Fruit fly (Drosophila melanogaster) whole organism, embryonic: Measurements from ENCODE around the gene IA-2.

ENCODE experiments used
- CG10274 ChIP-seq: fragments of 200-800 bp; sonication (Bioruptor generic); optimal IDR thresholded peaks from 3 replicates; lab custom pipeline; 2017; ENCODE audit warnings: missing biosample characterization, mild to moderate bottlenecking, missing genetic modification characterization
- CG11696 ChIP-seq: fragments of 200-800 bp; sonication (Bioruptor generic); IDR thresholded peaks from 2 replicates; pipeline ENCODE4 v1.3.6; 2022; ENCODE audit warnings: missing biosample characterization, missing genetic modification characterization
- CG12299 ChIP-seq: fragments of 200-800 bp; sonication (Bioruptor generic); optimal IDR thresholded peaks from 2 replicates; lab custom pipeline; 2018; ENCODE audit warnings: missing biosample characterization, mild to moderate bottlenecking, missing genetic modification characterization
- CG1233 ChIP-seq: fragments of 200-800 bp; sonication (Bioruptor generic); optimal IDR thresholded peaks from 4 replicates; lab custom pipeline; 2018; ENCODE audit warnings: missing biosample characterization, mild to moderate bottlenecking, missing genetic modification characterization
- CG12942 ChIP-seq: fragments of 200-800 bp; sonication (Bioruptor generic); optimal IDR thresholded peaks from 3 replicates; lab custom pipeline; 2016; ENCODE audit warnings: missing biosample characterization, missing genetic modification characterization
- CG14050 ChIP-seq: fragments of 200-800 bp; sonication (Bioruptor generic); IDR thresholded peaks from 3 replicates; pipeline ENCODE4 v1.3.6; 2022; ENCODE audit warnings: missing biosample characterization, missing genetic modification characterization
- CG15479 ChIP-seq: fragments of 200-800 bp; sonication (Bioruptor generic); optimal IDR thresholded peaks from 3 replicates; lab custom pipeline; 2019; ENCODE audit warnings: missing biosample characterization, mild to moderate bottlenecking, missing genetic modification characterization, moderate library complexity
- CG17568 ChIP-seq: fragments of 200-800 bp; sonication (Bioruptor generic); optimal IDR thresholded peaks from 2 replicates; lab custom pipeline; 2018; ENCODE audit warnings: missing biosample characterization, mild to moderate bottlenecking, missing genetic modification characterization, moderate library complexity
- CG18599 ChIP-seq: fragments of 200-800 bp; sonication (Bioruptor generic); optimal IDR thresholded peaks from 3 replicates; lab custom pipeline; 2017; ENCODE audit warnings: missing biosample characterization, missing genetic modification characterization, mild to moderate bottlenecking, moderate library complexity, missing genetic modification reagents
- CG2199 ChIP-seq: fragments of 200-800 bp; sonication (Bioruptor generic); IDR thresholded peaks from 3 replicates; pipeline ENCODE4 v1.3.6; 2022; ENCODE audit warnings: missing biosample characterization, missing genetic modification characterization
- CG32767 ChIP-seq: fragments of 200-800 bp; sonication (Bioruptor generic); IDR thresholded peaks from 2 replicates; pipeline ENCODE4 v1.3.6; 2022; ENCODE audit warnings: missing biosample characterization, missing genetic modification characterization
- CG3407 ChIP-seq: fragments of 200-800 bp; sonication (Bioruptor generic); optimal IDR thresholded peaks from 2 replicates; lab custom pipeline; 2018; ENCODE audit warnings: missing biosample characterization, mild to moderate bottlenecking, missing genetic modification characterization
- CG8765 ChIP-seq: fragments of 200-800 bp; sonication (Bioruptor generic); IDR thresholded peaks from 2 replicates; pipeline ENCODE4 v1.3.6; 2022; ENCODE audit warnings: missing biosample characterization, missing genetic modification characterization
- CG9727 ChIP-seq: fragments of 200-800 bp; sonication (Bioruptor generic); optimal IDR thresholded peaks from 3 replicates; lab custom pipeline; 2017; ENCODE audit warnings: missing biosample characterization, mild to moderate bottlenecking, missing genetic modification characterization
- CkIIα-i1 ChIP-seq: fragments of 200-800 bp; sonication (Bioruptor generic); IDR thresholded peaks from 2 replicates; pipeline ENCODE4 v1.3.6; 2022; ENCODE audit warnings: missing biosample characterization, missing genetic modification characterization
- D ChIP-seq, 2 experiments: fragments of 200-800 bp in 1 of 2; fragments of >200 bp in 1 of 2; sonication (Bioruptor generic) in 1 of 2; optimal IDR thresholded peaks; 2 replicates in 1 of 2; 3 replicates in 1 of 2; lab custom pipeline; 2017; ENCODE audit warnings: mild to moderate bottlenecking in 1 of 2, missing biosample characterization in 1 of 2, missing genetic modification characterization in 1 of 2, missing genetic modification reagents in 1 of 2
- Lim3 ChIP-seq: fragments of 200-800 bp; sonication (Bioruptor generic); IDR thresholded peaks from 2 replicates; pipeline ENCODE4 v1.3.6; 2022; ENCODE audit warnings: missing biosample characterization, missing genetic modification characterization
- Xrp1 ChIP-seq: fragments of 200-800 bp; sonication (Bioruptor generic); IDR thresholded peaks from 2 replicates; pipeline ENCODE4 v1.3.6; 2022; ENCODE audit warnings: missing biosample characterization, missing genetic modification characterization
- ac ChIP-seq: fragments of 200-800 bp; sonication (Bioruptor generic); optimal IDR thresholded peaks from 3 replicates; lab custom pipeline; 2017; ENCODE audit warnings: missing biosample characterization, mild to moderate bottlenecking, missing genetic modification characterization
- cg ChIP-seq: fragments of 200-800 bp; sonication (Bioruptor generic); optimal IDR thresholded peaks from 3 replicates; lab custom pipeline; 2019; ENCODE audit warnings: missing biosample characterization, mild to moderate bottlenecking, missing genetic modification characterization, moderate library complexity
- chinmo ChIP-seq: fragments of 200-800 bp; sonication (Bioruptor generic); IDR thresholded peaks from 4 replicates; pipeline ENCODE4 v1.3.6; 2022; ENCODE audit warnings: missing biosample characterization, missing genetic modification characterization; ENCODE audit not compliant: partially characterized antibody
- da ChIP-seq: fragments of 200-800 bp; sonication (Bioruptor generic); optimal IDR thresholded peaks from 2 replicates; lab custom pipeline; 2016; ENCODE audit warnings: missing biosample characterization, missing genetic modification characterization
- fd96Cb ChIP-seq: fragments of 200-800 bp; sonication (Bioruptor generic); optimal IDR thresholded peaks from 2 replicates; lab custom pipeline; 2018; ENCODE audit warnings: missing biosample characterization, mild to moderate bottlenecking, missing genetic modification characterization, moderate library complexity
- fu2 ChIP-seq: fragments of 200-800 bp; sonication (Bioruptor generic); optimal IDR thresholded peaks from 2 replicates; lab custom pipeline; 2016; ENCODE audit warnings: missing biosample characterization, missing genetic modification characterization
- grn ChIP-seq: fragments of 200-800 bp; sonication (Bioruptor generic); optimal IDR thresholded peaks from 3 replicates; lab custom pipeline; 2017; ENCODE audit warnings: missing biosample characterization, missing genetic modification characterization
- gro ChIP-seq: fragments of 200-800 bp; sonication (Bioruptor generic); optimal IDR thresholded peaks from 2 replicates; lab custom pipeline; 2016; ENCODE audit warnings: missing biosample characterization, missing genetic modification characterization
- gsb-n ChIP-seq: fragments of 200-800 bp; sonication (Bioruptor generic); optimal IDR thresholded peaks from 3 replicates; lab custom pipeline; 2018; ENCODE audit warnings: missing biosample characterization, mild to moderate bottlenecking, missing genetic modification characterization
- insv ChIP-seq, 2 experiments: fragments of 200-800 bp; sonication (Bioruptor generic); optimal IDR thresholded peaks; 3 replicates each; lab custom pipeline; 2016 to 2018; ENCODE audit warnings: missing biosample characterization in 2 of 2, missing genetic modification characterization in 2 of 2
- kni ChIP-seq: fragments of 200-800 bp; sonication (Bioruptor generic); optimal IDR thresholded peaks from 3 replicates; lab custom pipeline; 2017; ENCODE audit warnings: mild to moderate bottlenecking, missing biosample characterization, missing genetic modification reagents, missing genetic modification characterization
- oc ChIP-seq: fragments of 200-800 bp; sonication (Bioruptor generic); optimal IDR thresholded peaks from 2 replicates; lab custom pipeline; 2018; ENCODE audit warnings: missing biosample characterization, mild to moderate bottlenecking, missing genetic modification characterization, moderate library complexity
- odd ChIP-seq: fragments of 200-800 bp; sonication (Bioruptor generic); optimal IDR thresholded peaks from 2 replicates; lab custom pipeline; 2017; ENCODE audit warnings: missing biosample characterization, mild to moderate bottlenecking, missing genetic modification characterization
- prd ChIP-seq, 3 experiments: fragments of >200 bp in 2 of 3; fragments of 200-800 bp in 1 of 3; sonication (Bioruptor generic) in 1 of 3; optimal IDR thresholded peaks in 2 of 3; IDR thresholded peaks in 1 of 3; 2 replicates in 2 of 3; 3 replicates in 1 of 3; pipeline versions ENCODE4 v1.3.6 to Lab custom; 2017 to 2022; ENCODE audit warnings: missing biosample characterization in 1 of 3, missing genetic modification characterization in 1 of 3
- pros ChIP-seq: fragments of 200-800 bp; sonication (Bioruptor generic); optimal IDR thresholded peaks from 3 replicates; lab custom pipeline; 2019; ENCODE audit warnings: missing biosample characterization, mild to moderate bottlenecking, missing genetic modification characterization, moderate library complexity
- ro ChIP-seq: fragments of 200-800 bp; sonication (Bioruptor generic); IDR thresholded peaks from 2 replicates; pipeline ENCODE4 v1.3.6; 2022; ENCODE audit warnings: missing biosample characterization, missing genetic modification characterization
- sens ChIP-seq: fragments of 200-800 bp; sonication (Bioruptor generic); peaks from one replicate; lab custom pipeline; 2016; ENCODE audit warnings: missing biosample characterization, missing genetic modification characterization
- tll ChIP-seq, 2 experiments: fragments of 200-800 bp in 1 of 2; fragments of >200 bp in 1 of 2; sonication (Bioruptor generic) in 1 of 2; optimal IDR thresholded peaks; 2 replicates each; lab custom pipeline; 2017 to 2019; ENCODE audit warnings: missing biosample characterization in 2 of 2, missing genetic modification characterization in 2 of 2, mild to moderate bottlenecking in 1 of 2, moderate library complexity in 1 of 2
- twi ChIP-seq: fragments of 200-800 bp; optimal IDR thresholded peaks from 2 replicates; lab custom pipeline; 2019; ENCODE audit warnings: missing biosample characterization, mild to moderate bottlenecking, missing genetic modification characterization, moderate library complexity
- zen ChIP-seq: fragments of 200-800 bp; sonication (Bioruptor generic); optimal IDR thresholded peaks from 3 replicates; lab custom pipeline; 2018; ENCODE audit warnings: missing biosample characterization, mild to moderate bottlenecking, missing genetic modification characterization, moderate library complexity

The IA-2 gene

DNA sequence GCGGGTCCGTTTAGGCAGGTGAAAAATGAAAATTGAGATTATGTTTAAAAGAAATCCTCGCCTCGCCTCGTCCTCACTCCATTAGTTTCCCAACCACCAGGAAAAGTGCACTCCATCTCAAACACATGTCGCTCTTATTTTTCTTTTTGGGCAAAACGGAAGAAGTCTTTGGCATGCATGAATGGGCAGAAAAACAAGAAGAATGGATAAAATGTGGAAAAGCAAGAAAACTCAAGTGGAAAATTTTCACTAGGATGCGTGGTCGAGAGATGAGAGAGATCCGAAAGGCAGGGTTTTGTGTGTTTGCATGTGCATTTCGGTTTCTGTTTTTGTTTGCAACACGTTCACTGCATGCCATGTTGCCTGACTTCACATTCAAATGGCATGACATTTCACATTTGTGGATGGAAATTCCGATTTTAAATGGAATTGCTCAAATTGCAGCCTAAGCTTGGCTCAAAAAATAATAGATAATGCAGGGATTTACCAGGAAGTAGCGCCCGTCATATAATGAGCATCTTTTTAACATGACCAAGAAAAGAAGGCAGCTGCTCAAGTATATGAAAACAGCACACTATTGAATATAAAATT is 20.8 kb upstream of the IA-2 start:
- TF ChIP-seq twi (tag; lab: Kevin White, UChicago) (peak; percentile 92), sens (GFP tag; lab: Kevin White, UChicago) (peak; percentile 48), zen (tag; lab: Kevin White, UChicago) (peak; percentile 20), CG9727 (no peak), gro (GFP tag; lab: Kevin White, UChicago) (no peak), Lim3 (GFP tag; lab: Robert Waterston, UW) (no peak), CG17568 (no peak), CG3407 (GFP tag; lab: Kevin White, UChicago) (peak; percentile 91), pros (GFP tag; lab: Kevin White, UChicago) (peak; percentile 48), fd96Cb (no peak), CG15479 (GFP tag; lab: Kevin White, UChicago) (peak; percentile 86), CG14050 (GFP tag; lab: Robert Waterston, UW) (no peak), CG8765 (GFP tag; lab: Robert Waterston, UW) (no peak)

DNA sequence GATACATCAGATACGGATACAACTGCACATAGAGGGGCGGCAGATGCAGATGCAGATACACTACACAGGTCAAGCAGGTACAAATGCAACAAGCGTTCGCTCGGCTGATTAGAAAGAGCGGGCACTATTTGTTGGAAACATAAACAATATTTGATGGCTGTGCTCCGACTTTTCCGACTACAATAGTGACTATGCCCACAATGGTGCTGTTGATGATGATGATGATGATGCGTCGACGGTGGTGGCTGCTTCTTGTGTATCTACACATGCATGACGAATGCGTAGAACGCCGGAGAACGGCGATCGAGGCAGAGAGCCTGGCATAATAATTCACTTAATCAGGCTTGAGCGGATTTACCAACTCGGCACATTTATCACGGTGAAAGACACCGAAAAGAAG is 20.2 kb upstream of the IA-2 start:
- TF ChIP-seq CG11696 (GFP tag; lab: Robert Waterston, UW): no peak
- TF ChIP-seq CG15479 (GFP tag; lab: Kevin White, UChicago): peak; percentile 85
- TF ChIP-seq chinmo (GFP tag; lab: Robert Waterston, UW): no peak
- no peak for TF ChIP-seq CG10274 (GFP tag; lab: Kevin White, UChicago)
- TF ChIP-seq kni (GFP tag; lab: Kevin White, UChicago): peak; percentile 22
- TF ChIP-seq tll (GFP tag; optimal IDR thresholded peaks at IDR 0.05; lab: Kevin White, UChicago): peak in 1 of 2 experiments; percentile 75
- peak; percentile 4 for TF ChIP-seq oc (tag; lab: Kevin White, UChicago)
- no peak for TF ChIP-seq da (GFP tag; lab: Kevin White, UChicago)
- no peak for TF ChIP-seq fu2 (GFP tag; lab: Kevin White, UChicago)
- TF ChIP-seq Xrp1 (GFP tag; lab: Robert Waterston, UW): 0 out of 2 replicates have a peak, but pooled peaks have one; percentile 3
- TF ChIP-seq gsb-n (tag; lab: Kevin White, UChicago): peak; percentile 58
- TF ChIP-seq CG1233 (GFP tag; lab: Kevin White, UChicago): no peak
- TF ChIP-seq ac (GFP tag; lab: Kevin White, UChicago): peak; percentile 4
- TF ChIP-seq CG12299 (tag; lab: Kevin White, UChicago): no peak
- TF ChIP-seq CG2199 (GFP tag; lab: Robert Waterston, UW): peak; percentile 75; the same call in 2 of the 3 replicates
- peak; percentile 29 for TF ChIP-seq grn (GFP tag; lab: Kevin White, UChicago)
- TF ChIP-seq insv (GFP tag; optimal IDR thresholded peaks at IDR 0.05; lab: Kevin White, UChicago): peak in 1 of 2 experiments; percentile 34
- peak; percentile 2 for TF ChIP-seq cg (GFP tag; lab: Kevin White, UChicago)
- no peak for TF ChIP-seq pros (GFP tag; lab: Kevin White, UChicago)
- no peak for TF ChIP-seq CG18599 (GFP tag; lab: Kevin White, UChicago)
- TF ChIP-seq D (optimal IDR thresholded peaks at IDR 0.05; lab: Kevin White, UChicago): peak; percentile 82
- TF ChIP-seq D (GFP tag; optimal IDR thresholded peaks at IDR 0.05; lab: Kevin White, UChicago): no peak
- TF ChIP-seq prd (optimal IDR thresholded peaks at IDR 0.05; lab: Kevin White, UChicago): no peak
- peak; percentile 13; the same call in 1 of the 3 replicates for TF ChIP-seq prd (GFP tag; IDR thresholded peaks at IDR 0.05; lab: Robert Waterston, UW)
- TF ChIP-seq odd: peak; percentile 16
- TF ChIP-seq ro (GFP tag; lab: Robert Waterston, UW): no peak
- TF ChIP-seq CG12942 (GFP tag; lab: Kevin White, UChicago): no peak
- 0 out of 2 replicates have a peak, but pooled peaks have one; percentile 28 for TF ChIP-seq CG32767 (GFP tag; lab: Robert Waterston, UW)
- no peak for TF ChIP-seq CkIIα-i1 (GFP tag; lab: Robert Waterston, UW)
- peak; percentile 65 for TF ChIP-seq zen (tag; lab: Kevin White, UChicago)
